Worm (Caenorhabditis elegans): ENCODE results near the gene Y105C5B.8.

Y105C5B.8 gene

DNA sequence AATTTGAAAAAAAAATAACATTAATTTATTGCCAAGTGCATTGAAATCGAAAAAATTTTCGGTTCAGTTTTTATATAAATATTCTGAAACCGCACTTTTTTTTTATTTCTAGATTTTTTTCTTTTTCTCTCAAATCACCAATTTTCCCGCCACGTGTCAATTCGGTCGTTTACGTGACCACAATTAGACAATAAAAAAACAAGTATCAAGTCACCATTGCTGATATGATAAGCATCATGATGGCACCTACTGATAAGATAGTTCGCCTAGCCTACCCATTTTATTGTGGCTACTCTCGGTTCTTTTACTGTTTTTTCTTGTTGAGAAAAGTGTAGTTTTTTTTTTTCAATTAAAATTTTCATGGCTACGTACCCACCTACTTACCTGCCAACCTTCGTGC is 3.2 kb upstream of the Y105C5B.8 start:
- TF ChIP-seq elt-3 (tag; optimal IDR thresholded peaks at IDR 0.05) (peak in 1 of 3 experiments; percentile 25), nhr-23 (tag; optimal IDR thresholded peaks at IDR 0.05) (no peak), elt-2 (tag; optimal IDR thresholded peaks at IDR 0.05) (peak; percentile 91), pqm-1 (tag; optimal IDR thresholded peaks at IDR 0.05) (peak; percentile 68), nhr-11 (tag; optimal IDR thresholded peaks at IDR 0.05) (no peak), egl-27 (tag; optimal IDR thresholded peaks at IDR 0.05) (no peak), nhr-76 (tag; optimal IDR thresholded peaks at IDR 0.05) (no peak), nhr-43 (tag; optimal IDR thresholded peaks at IDR 0.05; ENCODE audit: poor library complexity, severe bottlenecking) (no peak), mml-1 (tag; optimal IDR thresholded peaks at IDR 0.05) (no peak), fos-1 (tag; optimal IDR thresholded peaks at IDR 0.05) (no peak), nhr-77 (tag; optimal IDR thresholded peaks at IDR 0.05) (no peak), pha-4 (tag; optimal IDR thresholded peaks at IDR 0.05) (peak; percentile 15), skn-1 (tag; optimal IDR thresholded peaks at IDR 0.05) (peak; percentile 15)

ce11 chrIV:15923000-15923399 is 3.6 kb downstream of the Y105C5B.8 start:
- TF ChIP-seq aly-2 (tag; optimal IDR thresholded peaks at IDR 0.05) (no peak), nhr-67 (tag; optimal IDR thresholded peaks at IDR 0.05) (no peak)

- TF ChIP-seq unc-62 (GFP tag; optimal IDR thresholded peaks at IDR 0.05) (no peak), egl-5 (tag; optimal IDR thresholded peaks at IDR 0.05) (no peak), fkh-2 (tag; optimal IDR thresholded peaks at IDR 0.05) (no peak), ceh-82 (tag; optimal IDR thresholded peaks at IDR 0.05) (no peak), sea-2 (GFP tag; optimal IDR thresholded peaks at IDR 0.05) (no peak), nhr-237 (tag; optimal IDR thresholded peaks at IDR 0.05) (no peak), nfya-1 (tag; optimal IDR thresholded peaks at IDR 0.05; ENCODE audit: insufficient read depth) (no peak), nhr-67 (tag; optimal IDR thresholded peaks at IDR 0.05) (no peak), hmg-11 (tag; optimal IDR thresholded peaks at IDR 0.05) (no peak), fos-1 (tag; optimal IDR thresholded peaks at IDR 0.05) (no peak), pqm-1 (tag; optimal IDR thresholded peaks at IDR 0.05) (no peak), nhr-43 (tag; optimal IDR thresholded peaks at IDR 0.05; ENCODE audit: poor library complexity, severe bottlenecking) (no peak), ZK546.5 (tag; optimal IDR thresholded peaks at IDR 0.05) (no peak), ceh-16 (tag; optimal IDR thresholded peaks at IDR 0.05) (no peak), nhr-23 (tag; optimal IDR thresholded peaks at IDR 0.05) (no peak), nhr-77 (tag; optimal IDR thresholded peaks at IDR 0.05) (no peak)
These were observed 11.6 kb downstream of the Y105C5B.8 start for ce11 chrIV:15915061-15915460.

ce11 chrIV:15908251-15908650 is 18.4 kb downstream of the Y105C5B.8 start:
- TF ChIP-seq tbx-2 (tag; optimal IDR thresholded peaks at IDR 0.05), result no peak
- no peak for TF ChIP-seq daf-12 (tag; optimal IDR thresholded peaks at IDR 0.05)
- no peak for TF ChIP-seq sea-2 (GFP tag; optimal IDR thresholded peaks at IDR 0.05)
- TF ChIP-seq nhr-237 (tag; optimal IDR thresholded peaks at IDR 0.05), result no peak
- no peak for TF ChIP-seq ceh-28 (tag; optimal IDR thresholded peaks at IDR 0.05)
- TF ChIP-seq lsy-12 (tag; optimal IDR thresholded peaks at IDR 0.05), result no peak
- no peak for TF ChIP-seq ceh-82 (tag; optimal IDR thresholded peaks at IDR 0.05)
- no peak for TF ChIP-seq elt-1 (tag; optimal IDR thresholded peaks at IDR 0.05)
- no peak for TF ChIP-seq elt-2 (tag; optimal IDR thresholded peaks at IDR 0.05)
- TF ChIP-seq elt-3 (tag; optimal IDR thresholded peaks at IDR 0.05), result no peak
- no peak for TF ChIP-seq nhr-28 (tag; optimal IDR thresholded peaks at IDR 0.05)
- TF ChIP-seq pqm-1 (tag; optimal IDR thresholded peaks at IDR 0.05), result no peak
- TF ChIP-seq fkh-10 (GFP tag; optimal IDR thresholded peaks at IDR 0.05), result no peak
- TF ChIP-seq unc-39 (tag; optimal IDR thresholded peaks at IDR 0.05), result no peak
- no peak for TF ChIP-seq snpc-4 (tag; optimal IDR thresholded peaks at IDR 0.05)
- TF ChIP-seq hmg-11 (tag; optimal IDR thresholded peaks at IDR 0.05), result no peak
- TF ChIP-seq nhr-11 (tag; optimal IDR thresholded peaks at IDR 0.05), result no peak
- TF ChIP-seq nhr-67 (tag; optimal IDR thresholded peaks at IDR 0.05), result no peak
- no peak for TF ChIP-seq aly-2 (tag; optimal IDR thresholded peaks at IDR 0.05)

DNA sequence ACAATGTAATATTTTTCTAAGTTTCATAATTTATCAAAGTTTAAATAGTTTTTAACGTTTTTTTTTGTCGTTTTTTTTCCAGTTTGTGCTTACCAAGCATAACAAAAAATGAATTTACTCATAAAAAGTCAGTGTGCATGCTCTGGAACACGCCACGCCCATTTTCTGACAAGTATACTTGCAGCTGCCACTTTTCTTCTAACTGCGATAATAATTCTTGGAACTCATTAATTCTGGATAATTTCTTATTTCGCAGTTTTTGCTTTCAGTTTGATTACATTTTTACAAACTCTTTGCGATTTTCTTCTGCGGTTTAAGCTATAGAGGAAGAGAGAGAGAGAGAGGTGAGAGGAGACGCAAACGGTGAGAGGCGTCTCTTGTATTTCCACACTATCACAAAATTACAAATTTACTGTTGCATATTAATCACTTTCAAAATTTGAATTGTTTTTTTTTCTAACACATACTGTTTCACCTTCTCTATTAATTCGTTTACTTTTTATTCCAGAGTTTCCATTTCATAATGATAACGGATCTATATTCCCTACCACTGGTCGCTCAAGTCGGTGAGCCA is 20.5 kb downstream of the Y105C5B.8 start, which contains the start of gene srv-15:
Gene srv-15, plus strand, starts transcription at position 524 of the 574 bp plus-strand sequence.
- TF ChIP-seq mdl-1 (tag; optimal IDR thresholded peaks at IDR 0.05), result no peak
- TF ChIP-seq nhr-12 (tag; optimal IDR thresholded peaks at IDR 0.05), result no peak
- no peak for TF ChIP-seq tbx-2 (tag; optimal IDR thresholded peaks at IDR 0.05)
- no peak for TF ChIP-seq elt-3 (tag; optimal IDR thresholded peaks at IDR 0.05)
- no peak for TF ChIP-seq nhr-77 (tag; optimal IDR thresholded peaks at IDR 0.05)
- no peak for TF ChIP-seq snpc-4 (tag; optimal IDR thresholded peaks at IDR 0.05)
- TF ChIP-seq nhr-76 (tag; optimal IDR thresholded peaks at IDR 0.05), result no peak
- TF ChIP-seq sea-2 (GFP tag; optimal IDR thresholded peaks at IDR 0.05), result no peak
- no peak for TF ChIP-seq elt-2 (tag; optimal IDR thresholded peaks at IDR 0.05)

Data from whole organism, L3 larva.